Worm (Caenorhabditis elegans): Measurements from ENCODE around the gene srh-257.

srh-257 gene

DNA sequence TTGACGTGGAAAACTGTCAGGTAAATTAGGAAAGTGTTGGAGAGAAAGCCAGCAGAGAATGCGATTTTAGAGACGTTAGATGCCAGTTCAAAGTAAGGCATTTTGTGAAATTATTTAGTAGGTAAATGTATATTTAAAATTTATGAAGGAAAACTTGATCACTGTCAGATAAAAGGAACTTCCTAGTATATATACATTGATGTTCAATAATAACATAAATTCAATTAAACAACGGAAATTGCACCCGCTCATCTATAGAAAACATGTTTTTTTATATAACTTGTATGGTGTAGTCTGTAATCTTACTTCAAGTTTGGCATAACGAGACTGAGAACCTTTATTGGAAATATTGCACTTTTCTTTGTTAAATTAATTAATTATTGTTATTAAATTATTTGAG, 52.1 kb downstream of the srh-257 start, which contains the start of gene str-71:
TSS of gene str-71 (minus strand) at position 101 of the 400 bp plus-strand sequence.
- TF ChIP-seq T22C8.4 (GFP tag; IDR thresholded peaks at IDR 0.05) (no peak), cog-1 (tag; optimal IDR thresholded peaks at IDR 0.05) (no peak), tab-1 (GFP tag; IDR thresholded peaks at IDR 0.05) (no peak), flt-1 (GFP tag; IDR thresholded peaks at IDR 0.05) (no peak), ztf-23 (GFP tag; IDR thresholded peaks at IDR 0.05) (no peak), ztf-29 (GFP tag; IDR thresholded peaks at IDR 0.05) (no peak), klf-2 (GFP tag; conservative IDR thresholded peaks at IDR 0.05) (no peak), ref-1 (GFP tag; conservative IDR thresholded peaks at IDR 0.05) (no peak), med-1 (GFP tag; optimal IDR thresholded peaks at IDR 0.05; ENCODE audit: insufficient read depth) (no peak)
